Worm (Caenorhabditis elegans) whole organism, L4/young adult: Measurements from ENCODE around the gene srw-133.

Source experiments
- W03F9.2 ChIP-seq: fragments of 150-350 bp; optimal IDR thresholded peaks from 2 replicates; lab custom pipeline; 2014; ENCODE audit warnings: missing biosample characterization, missing genetic modification characterization
- dao-5 ChIP-seq: sonication (generic microtip); optimal IDR thresholded peaks from 2 replicates; lab custom pipeline; 2016; ENCODE audit warnings: missing genotype, missing genetic modification characterization, moderate library complexity, missing compliant biosample characterization
- him-1 ChIP-seq: sonication (generic microtip); optimal IDR thresholded peaks from 2 replicates; lab custom pipeline; 2016; ENCODE audit warnings: missing genotype, missing genetic modification reagents, missing genetic modification characterization, missing compliant biosample characterization

DNA sequence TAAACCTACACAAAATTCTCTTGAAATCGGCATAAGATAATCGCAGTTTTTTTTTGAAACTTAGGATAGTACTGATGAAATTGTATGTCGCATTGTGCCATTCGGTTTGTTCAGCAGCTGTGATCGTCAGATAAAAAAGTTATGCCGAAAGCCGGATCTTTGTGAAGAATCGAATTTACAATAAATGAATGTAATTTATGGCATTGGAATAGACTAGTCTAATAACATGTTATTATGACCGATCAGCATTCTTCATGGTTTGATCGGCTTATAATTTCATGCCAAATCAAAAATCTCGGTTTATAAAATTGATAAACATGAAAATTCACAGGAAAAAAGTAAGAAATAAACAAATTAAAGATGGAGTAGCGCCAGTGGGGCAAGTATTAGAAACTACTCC lies 2.0 kb downstream of the srw-133 start, which contains the start of gene srw-134:
- TF ChIP-seq W03F9.2 (tag; lab: Kevin White, UChicago): no peak
- no peak for TF ChIP-seq him-1 (tag; lab: Kevin White, UChicago)
- no peak for TF ChIP-seq dao-5
